Fruit fly (Drosophila melanogaster) whole organism, embryonic: ENCODE data around the gene mib1.

ENCODE experiments used
- Atf6 ChIP-seq: fragments of 200-800 bp; sonication (Bioruptor generic); IDR thresholded peaks from 2 replicates; pipeline ENCODE4 v1.3.6; 2022; ENCODE audit warnings: missing biosample characterization, missing genetic modification characterization
- Bgb ChIP-seq: fragments of 200-800 bp; sonication (Bioruptor generic); IDR thresholded peaks from 2 replicates; pipeline ENCODE4 v1.3.6; 2022; ENCODE audit warnings: missing biosample characterization, missing genetic modification characterization; ENCODE audit not compliant: partially characterized antibody
- CG10366 ChIP-seq: fragments of 200-800 bp; sonication (Bioruptor generic); IDR thresholded peaks from 2 replicates; pipeline ENCODE4 v1.3.6; 2022; ENCODE audit warnings: missing biosample characterization, missing genetic modification characterization
- CG10959 ChIP-seq: fragments of 200-800 bp; sonication (Bioruptor generic); IDR thresholded peaks from 2 replicates; pipeline ENCODE4 v1.3.6; 2022; ENCODE audit warnings: missing biosample characterization, missing genetic modification characterization
- CG11695 ChIP-seq: fragments of 200-800 bp; sonication (Bioruptor generic); IDR thresholded peaks from 3 replicates; pipeline ENCODE4 v1.3.6; 2022; ENCODE audit warnings: missing biosample characterization, missing genetic modification characterization
- CG11723 ChIP-seq: fragments of 200-800 bp; sonication (Bioruptor generic); optimal IDR thresholded peaks from 2 replicates; lab custom pipeline; 2017; ENCODE audit warnings: missing biosample characterization, mild to moderate bottlenecking, missing genetic modification characterization
- CG12769 ChIP-seq: fragments of 200-800 bp; sonication (Bioruptor generic); optimal IDR thresholded peaks from 2 replicates; lab custom pipeline; 2019; ENCODE audit warnings: missing biosample characterization, mild to moderate bottlenecking, missing genetic modification characterization, moderate library complexity
- CG14441 ChIP-seq: fragments of 200-800 bp; sonication (Bioruptor generic); IDR thresholded peaks from 2 replicates; pipeline ENCODE4 v1.3.6; 2022; ENCODE audit warnings: missing biosample characterization, missing genetic modification characterization
- CG15696 ChIP-seq: fragments of 200-800 bp; sonication (Bioruptor generic); optimal IDR thresholded peaks from 2 replicates; lab custom pipeline; 2019; ENCODE audit warnings: missing biosample characterization, mild to moderate bottlenecking, missing genetic modification characterization, moderate library complexity
- CG17186 ChIP-seq: fragments of 200-800 bp; sonication (Bioruptor generic); optimal IDR thresholded peaks from 3 replicates; lab custom pipeline; 2017; ENCODE audit warnings: missing biosample characterization, missing genetic modification reagents, missing genetic modification characterization
- CG17385 ChIP-seq: fragments of 200-800 bp; sonication (Bioruptor generic); optimal IDR thresholded peaks from 3 replicates; lab custom pipeline; 2018; ENCODE audit warnings: missing biosample characterization, mild to moderate bottlenecking, missing genetic modification characterization
- CG18476 ChIP-seq: fragments of 200-800 bp; sonication (Bioruptor generic); optimal IDR thresholded peaks from 2 replicates; lab custom pipeline; 2016; ENCODE audit warnings: missing biosample characterization, mild to moderate bottlenecking, missing genetic modification characterization
- CG2889 ChIP-seq: fragments of 200-800 bp; sonication (Bioruptor generic); IDR thresholded peaks from 3 replicates; pipeline ENCODE4 v1.3.6; 2022; ENCODE audit warnings: missing biosample characterization, missing genetic modification characterization
- CG3163 ChIP-seq: fragments of 200-800 bp; sonication (Bioruptor generic); optimal IDR thresholded peaks from 3 replicates; lab custom pipeline; 2016; ENCODE audit warnings: missing biosample characterization, missing genetic modification characterization
- CG32772 ChIP-seq: fragments of 200-800 bp; sonication (Bioruptor generic); IDR thresholded peaks from 2 replicates; pipeline ENCODE4 v1.3.6; 2022; ENCODE audit warnings: missing biosample characterization, missing genetic modification characterization
- CG4707 ChIP-seq: fragments of 200-800 bp; sonication (Bioruptor generic); optimal IDR thresholded peaks from 2 replicates; lab custom pipeline; 2018; ENCODE audit warnings: missing biosample characterization, mild to moderate bottlenecking, missing genetic modification characterization, moderate library complexity
- CG6813 ChIP-seq: fragments of 200-800 bp; sonication (Bioruptor generic); optimal IDR thresholded peaks from 2 replicates; lab custom pipeline; 2017; ENCODE audit warnings: missing biosample characterization, missing genetic modification characterization, mild to moderate bottlenecking, moderate library complexity, missing genetic modification reagents
- CG8281 ChIP-seq: fragments of 200-800 bp; sonication (Bioruptor generic); optimal IDR thresholded peaks from 2 replicates; lab custom pipeline; 2018; ENCODE audit warnings: missing biosample characterization, mild to moderate bottlenecking, missing genetic modification characterization, moderate library complexity
- Dp ChIP-seq: fragments of 200-800 bp; sonication (Bioruptor generic); optimal IDR thresholded peaks from 2 replicates; lab custom pipeline; 2018; ENCODE audit warnings: missing biosample characterization, mild to moderate bottlenecking, missing genetic modification characterization, moderate library complexity
- Eip74EF ChIP-seq, 2 experiments: fragments of 200-800 bp in 1 of 2; fragments of >200 bp in 1 of 2; sonication (Bioruptor generic) in 1 of 2; optimal IDR thresholded peaks; 2 replicates each; lab custom pipeline; 2017 to 2019; ENCODE audit warnings: missing biosample characterization in 2 of 2, missing genetic modification characterization in 2 of 2, mild to moderate bottlenecking in 1 of 2, moderate library complexity in 1 of 2
- Ets65A ChIP-seq: fragments of 200-800 bp; sonication (Bioruptor generic); peaks from one replicate; lab custom pipeline; 2016; ENCODE audit warnings: missing biosample characterization, missing genetic modification characterization
- Hr78 ChIP-seq, 2 experiments: fragments of 200-800 bp in 1 of 2; fragments of >200 bp in 1 of 2; sonication (Bioruptor generic) in 1 of 2; optimal IDR thresholded peaks; 2 replicates each; lab custom pipeline; 2017 to 2019; ENCODE audit warnings: missing biosample characterization in 2 of 2, missing genetic modification characterization in 2 of 2, mild to moderate bottlenecking in 1 of 2, moderate library complexity in 1 of 2
- Jarid2 ChIP-seq: fragments of 200-800 bp; sonication (Bioruptor generic); optimal IDR thresholded peaks from 3 replicates; lab custom pipeline; 2017; ENCODE audit warnings: mild to moderate bottlenecking, missing biosample characterization, missing genetic modification reagents, missing genetic modification characterization
- MBD-R2 ChIP-seq: fragments of 200-800 bp; sonication (Bioruptor generic); IDR thresholded peaks from 2 replicates; pipeline ENCODE4 v1.3.6; 2022; ENCODE audit warnings: missing biosample characterization, missing genetic modification characterization
- NC2β ChIP-seq: fragments of 200-800 bp; sonication (Bioruptor generic); optimal IDR thresholded peaks from 2 replicates; lab custom pipeline; 2016; ENCODE audit warnings: missing biosample characterization, missing genetic modification characterization
- Oaz ChIP-seq: fragments of 200-800 bp; sonication (Bioruptor generic); IDR thresholded peaks from 2 replicates; pipeline ENCODE4 v1.3.6; 2022; ENCODE audit warnings: missing biosample characterization, missing genetic modification characterization
- Ptx1 ChIP-seq: fragments of 200-800 bp; sonication (Bioruptor generic); IDR thresholded peaks from 2 replicates; pipeline ENCODE4 v1.3.6; 2022; ENCODE audit warnings: missing biosample characterization, missing genetic modification characterization
- Spps ChIP-seq: fragments of 200-800 bp; sonication (Bioruptor generic); optimal IDR thresholded peaks from 2 replicates; lab custom pipeline; 2018; ENCODE audit warnings: missing biosample characterization, mild to moderate bottlenecking, missing genetic modification characterization
- Trl ChIP-seq, 3 experiments: fragments of >200 bp in 2 of 3; fragments of 200-800 bp in 1 of 3; sonication (Bioruptor generic) in 1 of 3; optimal IDR thresholded peaks; 2 replicates in 1 of 3; 3 replicates in 2 of 3; lab custom pipeline; 2016 to 2017; ENCODE audit warnings: missing biosample characterization in 1 of 3, missing genetic modification characterization in 1 of 3
- caup ChIP-seq: fragments of 200-800 bp; sonication (Bioruptor generic); optimal IDR thresholded peaks from 3 replicates; lab custom pipeline; 2017; ENCODE audit warnings: missing biosample characterization, mild to moderate bottlenecking, missing genetic modification characterization, moderate library complexity; ENCODE audit not compliant: severe bottlenecking
- cg ChIP-seq: fragments of 200-800 bp; sonication (Bioruptor generic); optimal IDR thresholded peaks from 3 replicates; lab custom pipeline; 2019; ENCODE audit warnings: missing biosample characterization, mild to moderate bottlenecking, missing genetic modification characterization, moderate library complexity
- croc ChIP-seq: fragments of 200-800 bp; sonication (Bioruptor generic); conservative IDR thresholded peaks from 3 replicates; pipeline ENCODE4 v1.3.6; 2022; ENCODE audit warnings: missing biosample characterization, missing genetic modification characterization
- cwo ChIP-seq: fragments of 200-800 bp; sonication (Bioruptor generic); optimal IDR thresholded peaks from 3 replicates; lab custom pipeline; 2017; ENCODE audit warnings: missing biosample characterization, missing genetic modification characterization, mild to moderate bottlenecking, moderate library complexity, missing genetic modification reagents
- dysf ChIP-seq: fragments of 200-800 bp; sonication (Bioruptor generic); IDR thresholded peaks from 3 replicates; pipeline ENCODE4 v1.3.6; 2022; ENCODE audit warnings: missing biosample characterization, missing genetic modification characterization
- grau ChIP-seq: fragments of 200-800 bp; optimal IDR thresholded peaks from 3 replicates; lab custom pipeline; 2019; ENCODE audit warnings: missing biosample characterization, mild to moderate bottlenecking, missing genetic modification characterization, moderate library complexity
- gt ChIP-seq: fragments of 200-800 bp; sonication (Bioruptor generic); IDR thresholded peaks from 2 replicates; pipeline ENCODE4 v1.3.6; 2022; ENCODE audit warnings: missing biosample characterization, missing genetic modification characterization
- kni ChIP-seq: fragments of 200-800 bp; sonication (Bioruptor generic); optimal IDR thresholded peaks from 3 replicates; lab custom pipeline; 2017; ENCODE audit warnings: mild to moderate bottlenecking, missing biosample characterization, missing genetic modification reagents, missing genetic modification characterization
- nom ChIP-seq: fragments of 200-800 bp; sonication (Bioruptor generic); optimal IDR thresholded peaks from 2 replicates; lab custom pipeline; 2017; ENCODE audit warnings: missing biosample characterization, missing genetic modification characterization, mild to moderate bottlenecking, moderate library complexity, missing genetic modification reagents
- org-1 ChIP-seq: fragments of 200-800 bp; sonication (Bioruptor generic); optimal IDR thresholded peaks from 2 replicates; lab custom pipeline; 2017; ENCODE audit warnings: missing biosample characterization, missing genetic modification characterization
- pan ChIP-seq, 4 experiments: fragments of >200 bp in 3 of 4; fragments of 200-800 bp in 1 of 4; sonication (Bioruptor generic) in 1 of 4; optimal IDR thresholded peaks in 3 of 4; IDR thresholded peaks in 1 of 4; 2 replicates each; pipeline versions ENCODE4 v1.3.6 to Lab custom; 2017 to 2022; ENCODE audit warnings: missing biosample characterization in 2 of 4, missing genetic modification characterization in 2 of 4, mixed read lengths in 1 of 4
- repo ChIP-seq: fragments of 200-800 bp; sonication (Bioruptor generic); optimal IDR thresholded peaks from 2 replicates; lab custom pipeline; 2016; ENCODE audit warnings: missing biosample characterization, missing genetic modification characterization
- run ChIP-seq: fragments of 200-800 bp; sonication (Bioruptor generic); optimal IDR thresholded peaks from 3 replicates; lab custom pipeline; 2018; ENCODE audit warnings: missing biosample characterization, mild to moderate bottlenecking, missing genetic modification characterization
- schlank ChIP-seq: fragments of 200-800 bp; sonication (Bioruptor generic); optimal IDR thresholded peaks from 2 replicates; lab custom pipeline; 2018; ENCODE audit warnings: missing biosample characterization, mild to moderate bottlenecking, missing genetic modification characterization
- sd ChIP-seq: fragments of 200-800 bp; sonication (Bioruptor generic); optimal IDR thresholded peaks from 3 replicates; lab custom pipeline; 2018; ENCODE audit warnings: missing biosample characterization, mild to moderate bottlenecking, missing genetic modification characterization, moderate library complexity
- sqz ChIP-seq: fragments of 200-800 bp; sonication (Bioruptor generic); optimal IDR thresholded peaks from 3 replicates; lab custom pipeline; 2018; ENCODE audit warnings: missing biosample characterization, mild to moderate bottlenecking, missing genetic modification characterization
- vvl ChIP-seq: fragments of 200-800 bp; sonication (Bioruptor generic); IDR thresholded peaks from 2 replicates; pipeline ENCODE4 v1.3.6; 2022; ENCODE audit warnings: missing biosample characterization, missing genetic modification characterization
- yki ChIP-seq: fragments of >200 bp; optimal IDR thresholded peaks from 3 replicates; lab custom pipeline; 2018
- z ChIP-seq: fragments of 200-800 bp; sonication (Bioruptor generic); IDR thresholded peaks from 3 replicates; pipeline ENCODE4 v1.3.6; 2022; ENCODE audit warnings: missing biosample characterization, missing genetic modification characterization

mib1 gene

DNA sequence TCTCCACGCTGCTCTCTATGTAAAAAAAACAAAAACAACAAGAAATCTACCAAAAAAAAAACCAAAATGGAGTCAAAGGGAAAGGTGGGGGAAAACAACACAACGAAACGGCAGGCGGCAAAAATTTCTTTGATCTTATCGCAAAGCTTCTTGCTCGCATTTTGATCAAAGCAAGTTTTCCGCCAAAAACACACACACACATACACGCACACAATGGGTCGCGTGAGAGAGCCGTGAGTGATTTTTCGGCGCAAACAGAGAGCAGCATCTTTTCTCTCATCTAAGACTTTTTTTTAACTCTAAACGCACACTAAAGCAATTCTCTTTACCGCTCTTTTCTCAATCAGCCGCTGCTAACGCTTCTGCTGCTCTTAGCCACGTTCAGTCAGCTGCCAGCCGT, 17.3 kb upstream of the mib1 start:
- TF ChIP-seq CG3163 (GFP tag; lab: Kevin White, UChicago), result peak; percentile 22
- TF ChIP-seq sqz (GFP tag; lab: Kevin White, UChicago), result peak; percentile 63
- TF ChIP-seq z (GFP tag; lab: Robert Waterston, UW), result 0 out of 3 replicates have a peak, but pooled peaks have one; percentile 26
- no peak for TF ChIP-seq Atf6 (GFP tag; lab: Robert Waterston, UW)
- peak; percentile 43 for TF ChIP-seq yki (lab: Kevin White, UChicago)
- peak; percentile 1 for TF ChIP-seq kni (GFP tag; lab: Kevin White, UChicago)
- no peak for TF ChIP-seq schlank (tag; lab: Kevin White, UChicago)
- TF ChIP-seq cg, result peak; percentile 58
- no peak for TF ChIP-seq pan (optimal IDR thresholded peaks at IDR 0.05; lab: Kevin White, UChicago)
- peak in 1 of 2 experiments; percentile 81 for TF ChIP-seq pan (GFP tag; optimal IDR thresholded peaks at IDR 0.05 in 1 of 2, IDR thresholded peaks at IDR 0.05 in 1 of 2)
- peak; percentile 37 for TF ChIP-seq sd (tag; lab: Kevin White, UChicago)
- TF ChIP-seq vvl (GFP tag; lab: Robert Waterston, UW), result no peak
- no peak for TF ChIP-seq gt (GFP tag; lab: Robert Waterston, UW)
- no peak for TF ChIP-seq Jarid2 (GFP tag; lab: Kevin White, UChicago)
- no peak for TF ChIP-seq grau (tag; lab: Kevin White, UChicago)
- TF ChIP-seq NC2β (GFP tag; lab: Kevin White, UChicago), result no peak
- peak; percentile 75 to 78 for TF ChIP-seq Trl (optimal IDR thresholded peaks at IDR 0.05; lab: Kevin White, UChicago)
- TF ChIP-seq Trl (GFP tag; optimal IDR thresholded peaks at IDR 0.05; lab: Kevin White, UChicago), result no peak
- TF ChIP-seq Oaz (GFP tag; lab: Robert Waterston, UW), result no peak
- TF ChIP-seq cwo (GFP tag; lab: Kevin White, UChicago), result peak; percentile 20
- peak; percentile 13 for TF ChIP-seq caup (GFP tag; lab: Kevin White, UChicago)
- TF ChIP-seq CG11695 (GFP tag; lab: Robert Waterston, UW), result no peak

DNA sequence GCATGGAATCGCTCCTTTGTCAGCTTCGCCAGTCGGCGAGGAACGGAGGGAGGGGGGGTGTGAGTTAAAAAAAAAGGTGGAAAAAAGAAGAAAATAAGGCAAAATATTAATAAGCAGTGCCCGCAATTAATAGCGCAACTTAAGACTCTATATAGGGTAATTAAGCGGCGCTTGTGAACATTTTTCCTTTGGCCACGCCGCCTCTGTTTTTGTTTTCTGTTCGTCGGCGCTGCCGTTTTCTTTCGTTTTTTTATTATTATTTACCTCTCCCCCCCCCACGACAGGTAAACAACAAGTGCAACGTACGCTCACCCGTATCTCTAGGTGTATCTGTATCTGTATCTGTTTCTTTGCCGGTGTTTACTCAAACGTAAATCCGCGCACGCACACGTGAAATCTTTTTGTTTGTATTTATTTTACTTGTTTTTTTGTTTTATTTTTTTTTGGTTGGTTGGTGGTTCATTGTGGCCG, 15.6 kb upstream of the mib1 start:
- no peak for TF ChIP-seq Bgb (GFP tag; lab: Robert Waterston, UW)
- TF ChIP-seq CG11723, result peak; percentile 27
- TF ChIP-seq CG10959 (GFP tag; lab: Robert Waterston, UW), result peak; percentile 48; the same call in 1 of the 2 replicates
- TF ChIP-seq org-1 (GFP tag; lab: Kevin White, UChicago), result peak; percentile 15
- TF ChIP-seq Dp, result no peak
- TF ChIP-seq Hr78 (GFP tag; optimal IDR thresholded peaks at IDR 0.05; lab: Kevin White, UChicago), result peak in 1 of 2 experiments; percentile 11
- TF ChIP-seq CG17186, result no peak
- TF ChIP-seq MBD-R2 (GFP tag; lab: Robert Waterston, UW), result no peak
- TF ChIP-seq CG15696, result peak; percentile 74
- no peak for TF ChIP-seq CG18476 (GFP tag; lab: Kevin White, UChicago)
- peak; percentile 8 for TF ChIP-seq Spps (tag; lab: Kevin White, UChicago)
- TF ChIP-seq CG10366 (GFP tag; lab: Robert Waterston, UW), result peak; percentile 30; the same call in 1 of the 2 replicates
- TF ChIP-seq Ets65A (GFP tag; lab: Kevin White, UChicago), result peak; percentile 79
- TF ChIP-seq Ptx1 (GFP tag; lab: Robert Waterston, UW), result peak; percentile 48
- peak; percentile 24 for TF ChIP-seq run
- TF ChIP-seq croc, result no peak
- peak; percentile 39; the same call in 1 of the 2 replicates for TF ChIP-seq CG32772 (GFP tag; lab: Robert Waterston, UW)
- TF ChIP-seq CG8281, result peak; percentile 14
- TF ChIP-seq CG17385 (GFP tag; lab: Kevin White, UChicago), result peak; percentile 16
- TF ChIP-seq CG14441, result no peak; the same call in 1 of the 2 replicates
- peak in 1 of 2 experiments; percentile 14 for TF ChIP-seq Eip74EF (GFP tag; optimal IDR thresholded peaks at IDR 0.05; lab: Kevin White, UChicago)
- no peak for TF ChIP-seq repo
- no peak for TF ChIP-seq CG12769 (tag; lab: Kevin White, UChicago)
- peak; percentile 58; the same call in 2 of the 3 replicates for TF ChIP-seq dysf (GFP tag; lab: Robert Waterston, UW)
- peak; percentile 76 for TF ChIP-seq nom (GFP tag; lab: Kevin White, UChicago)
- TF ChIP-seq CG2889 (GFP tag; lab: Robert Waterston, UW), result 0 out of 3 replicates have a peak, but pooled peaks have one; percentile 19
- peak; percentile 19 for TF ChIP-seq CG4707
- peak; percentile 78 for TF ChIP-seq CG6813 (GFP tag; lab: Kevin White, UChicago)
